Fruit fly (Drosophila melanogaster): ENCODE measurements around the gene CG11837.
A peak's percentile ranks its signal among the peaks of the same experiment; 100 is the strongest.

The CG11837 gene

DNA sequence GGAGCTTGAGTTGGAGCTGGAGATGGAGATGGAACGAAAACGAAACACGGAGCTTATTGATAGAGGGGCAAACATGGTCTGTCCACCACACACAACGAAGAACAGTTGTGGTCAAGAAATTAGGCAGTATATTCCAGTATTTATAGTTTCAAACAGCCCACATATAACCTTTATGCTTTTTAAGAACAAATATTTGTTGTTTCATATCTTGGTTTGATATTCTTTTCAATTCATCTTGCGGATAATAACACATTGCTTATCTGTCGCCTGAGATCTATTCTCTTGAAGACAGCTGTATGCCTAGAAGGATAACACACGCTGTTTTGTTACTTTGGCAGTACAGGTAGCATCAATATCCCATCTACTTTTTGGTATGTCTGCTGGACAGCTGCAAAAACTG is 23.5 kb downstream of the CG11837 start:
- TF ChIP-seq CTCF (optimal IDR thresholded peaks at IDR 0.05) (no peak), CG8478 (optimal IDR thresholded peaks at IDR 0.05) (no peak)

DNA sequence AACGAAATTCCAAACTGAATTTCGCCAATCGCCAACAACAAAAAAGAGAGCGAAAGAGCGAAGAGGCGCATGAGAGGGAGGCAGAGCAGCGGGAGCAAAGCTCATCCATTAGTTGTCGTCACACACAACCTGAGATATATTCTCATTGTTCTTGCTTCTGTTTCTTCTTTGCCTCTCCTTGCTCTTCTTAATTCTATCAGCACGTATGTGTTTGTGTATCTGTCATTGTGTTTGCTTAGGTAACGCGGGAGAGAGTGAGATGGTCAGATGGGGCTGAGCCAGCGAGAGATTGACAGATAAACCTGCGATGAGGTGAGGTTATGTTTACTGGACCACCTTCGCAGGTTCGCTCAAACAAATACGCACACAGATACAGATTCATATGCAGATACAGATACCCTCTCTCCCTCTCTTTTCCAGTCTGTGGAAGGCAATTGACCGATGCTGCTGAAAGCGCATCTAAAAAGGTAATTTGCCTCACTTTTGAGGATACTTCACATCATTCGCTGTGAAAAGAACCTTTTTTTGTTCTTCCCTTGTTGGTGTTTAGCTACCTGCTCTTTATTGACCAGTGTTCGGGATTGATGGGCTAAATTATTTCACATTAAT is 24.8 kb downstream of the CG11837 start:
- TF ChIP-seq CTCF (optimal IDR thresholded peaks at IDR 0.05) (no peak), CG8478 (optimal IDR thresholded peaks at IDR 0.05) (no peak)

DNA sequence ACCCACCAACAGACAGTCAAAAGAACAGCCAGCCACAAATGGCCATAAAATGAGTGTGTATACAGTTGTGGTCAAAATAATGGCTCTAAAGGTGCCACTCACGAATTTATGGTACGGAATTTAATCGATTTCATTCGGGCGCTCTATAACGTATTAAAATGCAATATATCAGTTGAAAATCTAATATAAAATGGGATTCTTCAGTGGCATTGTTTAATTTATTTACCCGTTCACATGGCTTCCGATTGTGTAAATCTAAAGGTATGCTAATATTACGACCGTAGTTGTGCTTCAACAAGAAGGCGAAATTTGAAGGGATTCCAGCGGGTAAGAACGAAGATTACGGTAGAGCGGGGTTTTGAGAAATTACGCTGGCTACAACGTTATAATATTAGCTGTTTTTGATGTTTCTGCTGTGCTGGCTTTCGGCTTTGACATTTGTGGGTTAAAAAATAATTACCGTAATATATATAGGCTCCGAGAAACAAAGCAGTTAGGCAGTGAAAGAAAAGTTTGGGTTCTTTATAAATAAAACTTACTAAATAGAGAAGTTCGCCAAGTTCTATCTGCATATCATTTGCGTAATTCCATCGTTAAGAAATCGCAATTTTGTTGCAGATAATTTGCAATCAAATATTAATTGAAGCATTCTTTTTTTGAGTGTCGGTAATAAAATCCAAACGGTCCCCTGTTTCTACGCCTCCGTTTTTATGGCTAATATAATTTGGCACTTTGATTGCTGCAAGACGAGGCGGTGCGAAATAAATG is 26.5 kb downstream of the CG11837 start:
- TF ChIP-seq CG8478 (optimal IDR thresholded peaks at IDR 0.05) (no peak), CTCF (optimal IDR thresholded peaks at IDR 0.05) (no peak)

DNA sequence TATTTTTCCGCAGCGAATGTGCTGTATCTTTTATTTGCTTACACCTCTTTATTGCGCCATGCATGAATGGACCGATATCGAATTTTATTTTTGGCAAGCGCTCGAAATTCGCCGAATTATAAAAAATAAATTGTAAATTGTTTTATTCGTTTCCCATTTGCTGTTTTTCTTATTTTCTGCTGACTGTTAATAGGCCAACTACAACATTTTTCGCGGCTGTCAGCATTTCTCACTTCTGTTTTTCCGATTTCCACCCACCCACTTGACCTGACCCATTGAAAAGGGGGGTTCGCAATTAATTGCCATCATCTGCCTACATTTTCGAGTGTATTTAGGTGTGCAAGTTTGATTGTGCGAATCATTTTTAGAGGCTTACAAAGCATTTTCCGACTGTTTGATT is 27.3 kb downstream of the CG11837 start:
- TF ChIP-seq CTCF (optimal IDR thresholded peaks at IDR 0.05) (no peak), CG8478 (optimal IDR thresholded peaks at IDR 0.05) (no peak)

DNA sequence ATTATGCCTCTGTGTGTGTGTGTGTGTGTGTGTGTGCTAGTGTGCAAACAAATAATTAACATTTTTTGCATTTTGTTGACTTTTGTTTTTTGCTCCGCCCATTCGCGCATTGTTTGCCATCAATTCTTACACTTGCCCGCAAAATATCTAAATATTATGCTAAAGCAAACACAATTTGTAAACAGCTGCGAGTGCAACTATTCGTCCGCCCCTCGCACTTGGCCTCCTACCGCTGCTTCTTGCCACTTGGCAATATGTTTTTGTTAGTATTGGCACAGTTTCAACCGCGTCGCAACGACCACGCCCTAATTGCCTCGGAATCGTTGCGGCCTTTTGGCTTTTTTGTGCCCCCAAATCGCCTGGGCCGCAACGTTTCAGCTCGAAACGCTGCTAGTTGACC is 28.3 kb downstream of the CG11837 start:
- TF ChIP-seq CTCF (optimal IDR thresholded peaks at IDR 0.05), result no peak
- no peak for TF ChIP-seq CG8478 (optimal IDR thresholded peaks at IDR 0.05)

DNA sequence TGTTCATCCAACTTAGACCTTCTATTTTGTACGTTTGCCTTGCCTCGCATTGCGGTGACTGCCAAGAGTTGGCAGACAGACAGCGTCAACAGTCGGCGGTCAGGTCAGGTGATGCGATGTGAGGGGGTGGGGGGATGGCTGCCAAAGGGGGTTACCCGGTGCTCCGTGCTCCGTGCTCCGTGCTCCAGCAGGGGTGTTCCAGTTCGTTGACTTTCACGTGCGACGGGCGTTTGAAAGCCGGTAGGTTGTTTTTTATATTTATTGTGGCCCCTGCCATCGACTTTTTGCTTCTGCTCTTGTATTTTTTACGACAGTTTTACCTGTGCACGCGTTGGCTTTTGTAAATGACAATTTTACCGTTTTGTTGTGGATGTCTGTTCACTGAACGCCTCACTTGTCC is 32.7 kb downstream of the CG11837 start:
- TF ChIP-seq CG8478 (optimal IDR thresholded peaks at IDR 0.05) (no peak), CTCF (optimal IDR thresholded peaks at IDR 0.05) (no peak)

DNA sequence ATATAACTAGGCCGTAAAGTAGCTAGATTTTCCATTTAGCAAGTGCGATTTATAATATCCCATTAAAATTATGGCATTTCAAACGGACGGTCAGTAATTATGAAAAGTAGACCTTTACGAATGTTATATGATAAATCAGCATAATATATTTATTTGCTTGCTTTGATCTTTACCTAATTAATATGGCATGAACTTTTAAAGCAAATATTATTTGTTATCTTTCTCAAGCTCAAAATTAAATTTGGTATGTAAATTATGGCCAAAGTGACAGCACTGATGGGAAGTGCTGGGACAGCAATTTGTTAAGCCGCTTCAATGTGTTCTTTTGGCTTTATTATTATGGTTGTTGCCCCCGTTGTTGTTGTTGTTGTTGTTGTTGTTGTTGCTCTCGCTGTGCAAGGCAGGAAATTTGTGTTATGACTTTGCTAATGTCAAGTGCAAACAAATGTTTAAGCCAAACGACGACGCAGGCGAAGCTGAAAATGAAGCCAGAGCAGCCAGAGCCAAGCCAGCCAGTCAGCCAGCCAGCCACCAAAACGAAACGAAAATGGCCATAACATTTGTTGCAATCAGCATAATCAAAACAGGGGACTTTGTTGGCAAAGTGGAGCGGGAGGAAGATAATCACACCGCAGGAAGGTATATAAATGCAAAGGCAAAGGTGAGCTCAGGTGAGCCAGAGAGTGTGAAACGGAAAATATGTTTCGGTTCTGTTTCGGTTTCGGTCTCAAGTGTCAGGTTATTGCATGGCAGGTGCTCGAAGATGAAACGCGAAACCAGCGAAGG is 33.4 kb downstream of the CG11837 start:
- TF ChIP-seq CG8478 (optimal IDR thresholded peaks at IDR 0.05), result no peak
- no peak for TF ChIP-seq CTCF (optimal IDR thresholded peaks at IDR 0.05)

DNA sequence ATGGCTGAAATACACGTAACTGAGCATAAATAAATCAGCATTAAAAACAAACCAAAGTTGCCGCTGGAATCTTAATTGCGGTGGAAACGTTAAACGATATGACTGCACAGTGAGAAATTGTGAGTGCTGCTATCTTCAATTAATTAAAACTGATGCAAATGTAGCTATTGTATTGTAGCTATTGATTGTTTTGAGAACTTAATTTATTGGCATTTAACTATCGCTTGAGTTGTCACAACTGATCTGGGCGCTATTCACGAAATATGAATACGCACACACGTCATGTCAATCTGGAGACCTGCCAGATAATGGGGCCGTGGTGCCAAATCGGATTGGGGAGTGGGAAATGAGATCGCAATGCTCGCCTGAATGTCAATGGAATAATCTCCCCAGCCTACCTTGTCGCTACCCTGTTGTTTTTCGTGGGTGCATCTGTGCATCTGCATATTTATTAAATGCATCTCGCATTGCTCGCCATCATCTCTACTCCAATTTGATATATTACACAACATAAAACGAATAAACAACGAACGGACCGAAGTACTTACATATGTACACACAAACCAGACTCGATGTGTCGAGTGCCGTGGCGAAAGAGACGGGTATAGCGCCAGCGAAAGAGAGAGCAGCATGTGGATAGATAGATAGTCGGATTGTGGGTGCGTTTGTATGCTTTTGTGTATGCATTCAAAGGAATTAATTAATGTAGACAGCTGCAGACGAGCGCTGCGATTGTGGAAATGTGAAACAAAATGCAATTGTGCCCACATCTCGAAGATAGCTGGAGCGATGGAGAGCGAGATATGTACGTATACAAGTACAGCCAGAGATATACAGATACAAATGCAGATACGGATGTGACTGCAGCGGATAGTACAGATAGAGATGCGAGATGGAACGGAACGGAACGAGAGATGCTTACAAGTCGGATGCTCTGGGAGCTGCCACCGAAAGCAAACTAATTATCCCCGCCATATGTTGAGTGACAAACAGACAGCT is 34.5 kb downstream of the CG11837 start:
- TF ChIP-seq CTCF (optimal IDR thresholded peaks at IDR 0.05) (no peak), CG8478 (optimal IDR thresholded peaks at IDR 0.05) (no peak)

DNA sequence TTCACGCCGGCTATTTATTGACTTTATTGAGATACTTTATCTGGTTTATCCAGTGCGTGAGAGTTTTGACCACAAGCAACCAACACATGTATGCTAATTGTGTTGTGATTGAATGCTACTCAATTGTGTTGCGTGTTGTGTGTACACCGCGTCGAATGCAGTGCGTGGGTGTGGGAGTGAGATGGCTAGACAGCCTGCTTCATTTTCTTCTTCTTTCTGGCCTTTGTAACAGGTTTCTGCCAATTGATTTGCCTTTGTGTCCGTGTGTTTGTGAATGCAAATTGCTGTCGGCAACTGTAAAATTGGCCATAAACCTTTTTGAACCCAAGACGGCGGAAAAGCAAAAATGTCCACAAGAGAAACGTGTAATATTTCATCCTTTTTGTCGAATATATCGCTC is 37.6 kb downstream of the CG11837 start:
- TF ChIP-seq CG8478 (optimal IDR thresholded peaks at IDR 0.05), result no peak
- TF ChIP-seq CTCF (optimal IDR thresholded peaks at IDR 0.05), result no peak

DNA sequence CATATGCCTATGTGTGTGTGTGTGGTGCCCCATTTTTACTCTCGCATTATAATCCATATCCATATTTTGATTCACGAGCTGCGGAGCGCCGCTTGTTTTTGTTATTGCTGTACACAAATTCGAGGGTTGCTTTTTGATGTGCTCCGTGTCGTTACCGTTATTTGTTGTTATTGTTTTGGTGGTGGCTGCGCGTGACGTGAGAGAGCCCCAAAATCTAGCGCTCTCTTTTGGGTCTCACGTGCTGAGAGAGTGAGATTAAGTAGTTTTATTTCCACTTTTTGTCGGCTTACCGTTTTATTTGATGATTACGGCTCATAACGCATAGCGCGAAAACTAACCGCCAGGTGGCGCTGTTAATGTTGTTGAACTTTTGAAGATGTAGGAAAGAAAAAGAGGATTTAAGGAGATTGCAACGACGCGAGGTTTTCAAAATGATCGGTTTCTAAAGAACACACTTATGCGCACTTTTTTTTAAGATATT is 38.0 kb downstream of the CG11837 start:
- TF ChIP-seq CG8478 (optimal IDR thresholded peaks at IDR 0.05) (no peak), CTCF (optimal IDR thresholded peaks at IDR 0.05) (peak; percentile 80 to 84)

DNA sequence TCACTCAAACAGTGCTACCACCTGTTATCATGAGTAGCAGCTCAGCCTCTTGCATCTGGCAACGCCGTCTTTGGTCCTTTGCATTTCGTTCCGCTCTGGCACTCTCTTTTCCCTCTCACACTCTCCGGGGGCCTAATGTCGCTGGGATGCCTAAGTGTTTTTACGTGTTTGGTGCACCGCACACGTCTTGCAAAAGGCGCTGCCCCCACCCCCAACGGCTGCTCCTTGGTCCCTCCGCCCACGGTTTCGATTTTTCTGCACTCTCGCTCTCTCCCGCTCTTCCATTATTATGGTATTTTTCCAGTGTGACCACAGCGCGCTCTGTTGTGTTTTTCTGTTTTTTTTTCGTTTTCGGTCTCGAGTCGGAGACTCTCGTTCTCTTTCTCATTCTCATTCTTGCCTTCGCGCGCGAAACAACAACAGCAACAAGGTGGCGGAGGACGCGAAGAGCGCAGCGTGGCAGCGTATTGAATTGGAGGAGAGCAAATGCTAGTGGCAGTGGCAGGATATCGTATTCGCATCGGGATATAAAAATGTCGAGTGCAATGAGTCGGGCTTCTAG is 38.7 kb downstream of the CG11837 start:
- no peak for TF ChIP-seq CG8478 (optimal IDR thresholded peaks at IDR 0.05)
- TF ChIP-seq CTCF (optimal IDR thresholded peaks at IDR 0.05), result peak in 1 of 2 experiments; percentile 35

DNA sequence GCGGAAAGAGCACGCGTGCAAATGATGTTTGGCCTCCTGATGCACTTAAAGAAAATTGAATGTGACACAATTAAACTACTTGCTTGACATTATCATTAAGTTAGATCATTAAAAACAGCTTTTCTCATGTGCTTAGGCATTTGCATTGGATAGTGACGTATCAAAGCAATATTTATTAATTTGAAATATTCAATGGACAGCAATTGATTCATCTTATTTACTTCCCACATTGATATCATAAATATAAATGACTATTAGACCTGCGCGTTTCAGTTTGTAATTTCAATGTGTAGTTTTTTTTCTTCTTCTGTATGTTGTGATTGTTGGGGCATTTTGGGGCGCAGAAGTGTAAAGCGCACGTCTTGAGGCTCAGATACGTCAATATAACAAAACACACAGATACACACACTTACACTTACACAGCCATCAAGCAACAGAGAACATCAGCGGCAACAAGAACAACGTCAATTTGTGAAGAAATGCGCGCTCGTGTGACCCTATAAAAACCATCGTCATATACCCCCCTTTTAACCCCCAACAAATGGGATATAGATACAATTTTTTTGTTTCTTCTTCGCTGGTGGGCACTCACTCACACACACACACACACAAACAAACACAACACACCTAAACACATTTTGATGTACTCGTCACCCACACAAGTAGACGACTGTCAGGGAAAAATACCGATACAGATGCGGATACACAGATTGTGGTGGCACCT is 39.8 kb downstream of the CG11837 start:
- TF ChIP-seq CTCF (optimal IDR thresholded peaks at IDR 0.05) (no peak), CG8478 (optimal IDR thresholded peaks at IDR 0.05) (no peak)

DNA sequence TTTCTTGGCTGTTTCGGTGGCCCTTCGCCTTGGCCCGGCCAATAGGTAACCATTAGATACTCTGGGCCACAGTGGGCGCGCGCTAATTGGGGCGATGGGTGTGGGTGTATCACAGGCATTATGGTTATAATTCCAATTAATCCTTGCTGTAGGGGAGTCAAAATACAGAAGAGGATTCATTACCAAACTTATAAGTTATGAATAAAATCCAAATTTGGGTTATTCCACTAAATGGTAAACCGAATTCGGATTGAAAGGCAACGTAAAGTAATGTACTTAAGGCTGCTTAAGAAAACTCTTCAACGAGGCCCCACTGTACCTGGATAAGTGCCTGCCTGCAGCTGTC is 40.3 kb downstream of the CG11837 start:
- no peak for TF ChIP-seq CG8478 (optimal IDR thresholded peaks at IDR 0.05)
- TF ChIP-seq CTCF (optimal IDR thresholded peaks at IDR 0.05), result no peak

DNA sequence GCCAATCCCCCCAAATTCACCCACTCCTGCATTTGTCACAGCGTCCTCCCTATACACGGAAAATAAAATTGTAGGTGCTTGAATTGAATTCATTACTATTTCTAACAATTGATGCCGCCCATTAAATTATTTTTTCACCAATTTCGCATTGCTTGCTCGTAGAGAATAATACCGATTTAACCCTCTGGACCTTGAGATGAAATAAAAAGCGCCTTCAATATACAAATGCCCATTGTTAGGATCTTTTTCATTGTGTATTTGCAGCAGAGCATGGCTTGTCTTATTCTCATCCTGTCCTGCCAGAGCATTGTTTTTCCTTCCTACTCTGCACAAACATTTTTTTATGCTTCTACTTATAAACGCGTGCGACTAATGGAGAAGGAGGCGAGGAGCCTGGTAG is 42.3 kb downstream of the CG11837 start:
- TF ChIP-seq CTCF (optimal IDR thresholded peaks at IDR 0.05) (no peak), CG8478 (optimal IDR thresholded peaks at IDR 0.05) (no peak)
